Worm (Caenorhabditis elegans) whole organism, L3 larva: Measurements from ENCODE around the gene che-2.
A peak's percentile ranks its signal among the peaks of the same experiment; 100 is the strongest.

Experiments
- R02D3.7 ChIP-seq: fragments of 150-350 bp; optimal IDR thresholded peaks from 2 replicates; lab custom pipeline; 2014; ENCODE audit warnings: missing biosample characterization, missing genetic modification characterization
- ZK546.5 ChIP-seq: sonication (generic microtip); optimal IDR thresholded peaks from 2 replicates; lab custom pipeline; 2017; ENCODE audit warnings: missing biosample characterization, missing genetic modification characterization
- ama-1 ChIP-seq: fragments of 150-350 bp; optimal IDR thresholded peaks from 2 replicates; lab custom pipeline; 2018
- ceh-16 ChIP-seq: sonication (generic microtip); optimal IDR thresholded peaks from 2 replicates; lab custom pipeline; 2017; ENCODE audit warnings: missing biosample characterization, missing genetic modification characterization
- ceh-28 ChIP-seq: fragments of 150-350 bp; optimal IDR thresholded peaks from 2 replicates; lab custom pipeline; 2014; ENCODE audit warnings: missing biosample characterization, missing genetic modification reagents, missing genetic modification characterization
- ceh-82 ChIP-seq: fragments of 150-350 bp; optimal IDR thresholded peaks from 2 replicates; lab custom pipeline; 2014; ENCODE audit warnings: missing biosample characterization, missing genetic modification characterization
- daf-12 ChIP-seq: fragments of 150-350 bp; optimal IDR thresholded peaks from 2 replicates; lab custom pipeline; 2014; ENCODE audit warnings: missing biosample characterization, missing genetic modification reagents, missing genetic modification characterization
- egl-27 ChIP-seq: sonication (generic microtip); optimal IDR thresholded peaks from 4 replicates; lab custom pipeline; 2017; ENCODE audit warnings: missing biosample characterization, missing genetic modification reagents, missing genetic modification characterization
- elt-1 ChIP-seq: fragments of 150-350 bp; optimal IDR thresholded peaks from 2 replicates; lab custom pipeline; 2014; ENCODE audit warnings: missing biosample characterization, missing genetic modification characterization
- elt-2 ChIP-seq: sonication (generic microtip); optimal IDR thresholded peaks from 2 replicates; lab custom pipeline; 2016; ENCODE audit warnings: missing genetic modification reagents, mild to moderate bottlenecking, missing genetic modification characterization, missing compliant biosample characterization
- elt-3 ChIP-seq, 3 experiments: fragments of 150-350 bp in 1 of 3; sonication (generic microtip) in 2 of 3; optimal IDR thresholded peaks; 2 replicates in 2 of 3; 4 replicates in 1 of 3; lab custom pipeline; 2014 to 2017; ENCODE audit warnings: missing biosample characterization in 3 of 3, missing genetic modification characterization in 3 of 3
- eor-1 ChIP-seq, 2 experiments: fragments of 150-350 bp; optimal IDR thresholded peaks; 2 replicates each; lab custom pipeline; 2014 to 2018; ENCODE audit warnings: missing biosample characterization in 2 of 2, missing genetic modification characterization in 2 of 2
- fkh-2 ChIP-seq: fragments of 150-350 bp; optimal IDR thresholded peaks from 2 replicates; lab custom pipeline; 2014; ENCODE audit warnings: missing biosample characterization, missing genetic modification reagents, missing genetic modification characterization
- fos-1 ChIP-seq: fragments of 150-350 bp; optimal IDR thresholded peaks from 2 replicates; lab custom pipeline; 2014; ENCODE audit warnings: missing biosample characterization, missing genetic modification characterization
- hmg-11 ChIP-seq: sonication (generic microtip); optimal IDR thresholded peaks from 2 replicates; lab custom pipeline; 2016; ENCODE audit warnings: missing genetic modification characterization, missing compliant biosample characterization
- jun-1 ChIP-seq: fragments of 150-350 bp; optimal IDR thresholded peaks from 2 replicates; lab custom pipeline; 2014; ENCODE audit warnings: missing biosample characterization, missing genetic modification reagents, missing genetic modification characterization
- lin-15B ChIP-seq: fragments of 150-350 bp; optimal IDR thresholded peaks from 2 replicates; lab custom pipeline; 2014; ENCODE audit warnings: missing biosample characterization, missing genetic modification characterization
- lin-39 ChIP-seq: fragments of 150-350 bp; optimal IDR thresholded peaks from 2 replicates; lab custom pipeline; 2018; ENCODE audit warnings: missing biosample characterization, missing genetic modification reagents, missing genetic modification characterization
- lsy-12 ChIP-seq: sonication (generic microtip); optimal IDR thresholded peaks from 2 replicates; lab custom pipeline; 2016; ENCODE audit warnings: mild to moderate bottlenecking, missing genetic modification characterization, missing compliant biosample characterization
- mdl-1 ChIP-seq: fragments of 150-350 bp; optimal IDR thresholded peaks from 2 replicates; lab custom pipeline; 2014; ENCODE audit warnings: missing biosample characterization, missing genetic modification characterization
- mml-1 ChIP-seq: fragments of 150-350 bp; sonication (generic microtip); optimal IDR thresholded peaks from 3 replicates; lab custom pipeline; 2014; ENCODE audit warnings: missing biosample characterization, missing genetic modification characterization
- nfya-1 ChIP-seq: sonication (generic microtip); optimal IDR thresholded peaks from 2 replicates; lab custom pipeline; 2017; ENCODE audit warnings: missing genetic modification characterization, mild to moderate bottlenecking, missing compliant biosample characterization, antibody characterized with exemption, moderate library complexity; ENCODE audit not compliant: insufficient read depth
- nhr-11 ChIP-seq: fragments of 150-350 bp; optimal IDR thresholded peaks from 2 replicates; lab custom pipeline; 2014; ENCODE audit warnings: missing biosample characterization, missing genetic modification characterization
- nhr-12 ChIP-seq: fragments of 150-350 bp; optimal IDR thresholded peaks from 2 replicates; lab custom pipeline; 2014; ENCODE audit warnings: missing biosample characterization, missing genetic modification characterization
- nhr-23 ChIP-seq: fragments of 150-350 bp; optimal IDR thresholded peaks from 2 replicates; lab custom pipeline; 2014; ENCODE audit warnings: missing biosample characterization, missing genetic modification reagents, missing genetic modification characterization
- nhr-237 ChIP-seq: fragments of 150-350 bp; optimal IDR thresholded peaks from 2 replicates; lab custom pipeline; 2014; ENCODE audit warnings: missing biosample characterization, missing genetic modification characterization
- nhr-25 ChIP-seq: sonication (generic microtip); optimal IDR thresholded peaks from 2 replicates; lab custom pipeline; 2017; ENCODE audit warnings: missing biosample characterization, missing genetic modification characterization
- nhr-43 ChIP-seq: sonication (generic microtip); optimal IDR thresholded peaks from 2 replicates; lab custom pipeline; 2016; ENCODE audit warnings: mild to moderate bottlenecking, missing genetic modification characterization, missing compliant biosample characterization; ENCODE audit not compliant: poor library complexity, severe bottlenecking
- nhr-67 ChIP-seq: fragments of 150-350 bp; optimal IDR thresholded peaks from 2 replicates; lab custom pipeline; 2014; ENCODE audit warnings: missing biosample characterization, missing genetic modification characterization
- pha-4 ChIP-seq: fragments of 150-350 bp; optimal IDR thresholded peaks from 2 replicates; lab custom pipeline; 2014; ENCODE audit warnings: missing biosample characterization, missing genetic modification reagents, missing genetic modification characterization
- pqm-1 ChIP-seq: fragments of 150-350 bp; optimal IDR thresholded peaks from 2 replicates; lab custom pipeline; 2017; ENCODE audit warnings: missing biosample characterization, missing genetic modification characterization, inconsistent platforms
- skn-1 ChIP-seq: fragments of 150-350 bp; optimal IDR thresholded peaks from 2 replicates; lab custom pipeline; 2014; ENCODE audit warnings: missing biosample characterization, missing genetic modification characterization
- tbx-2 ChIP-seq: sonication (generic microtip); optimal IDR thresholded peaks from 2 replicates; lab custom pipeline; 2016; ENCODE audit warnings: mild to moderate bottlenecking, missing genetic modification characterization, missing compliant biosample characterization
- unc-39 ChIP-seq: sonication (generic microtip); optimal IDR thresholded peaks from 4 replicates; lab custom pipeline; 2017; ENCODE audit warnings: missing biosample characterization, missing genetic modification characterization
- unc-62 ChIP-seq: fragments of 150-350 bp; sonication (generic microtip); optimal IDR thresholded peaks from 4 replicates; lab custom pipeline; 2014; ENCODE audit warnings: missing biosample characterization, missing genetic modification reagents, missing genetic modification characterization
- zag-1 ChIP-seq: fragments of 150-350 bp; optimal IDR thresholded peaks from 2 replicates; lab custom pipeline; 2014; ENCODE audit warnings: missing biosample characterization, missing genetic modification characterization
- ztf-4 ChIP-seq: fragments of 150-350 bp; optimal IDR thresholded peaks from 2 replicates; lab custom pipeline; 2014; ENCODE audit warnings: missing biosample characterization, missing genetic modification characterization

che-2 gene

ce11 chrX:496795-497194 lies 15.5 kb downstream of the che-2 start:
- TF ChIP-seq unc-62 (GFP tag; lab: Kevin White, UChicago) (no peak), hmg-11 (tag; lab: Kevin White, UChicago) (no peak), nhr-25 (no peak), pha-4 (tag; lab: Kevin White, UChicago) (no peak), nhr-43 (tag; lab: Kevin White, UChicago) (no peak), unc-39 (tag; lab: Kevin White, UChicago) (no peak), jun-1 (tag; lab: Kevin White, UChicago) (no peak), nhr-23 (tag; lab: Kevin White, UChicago) (no peak)

DNA sequence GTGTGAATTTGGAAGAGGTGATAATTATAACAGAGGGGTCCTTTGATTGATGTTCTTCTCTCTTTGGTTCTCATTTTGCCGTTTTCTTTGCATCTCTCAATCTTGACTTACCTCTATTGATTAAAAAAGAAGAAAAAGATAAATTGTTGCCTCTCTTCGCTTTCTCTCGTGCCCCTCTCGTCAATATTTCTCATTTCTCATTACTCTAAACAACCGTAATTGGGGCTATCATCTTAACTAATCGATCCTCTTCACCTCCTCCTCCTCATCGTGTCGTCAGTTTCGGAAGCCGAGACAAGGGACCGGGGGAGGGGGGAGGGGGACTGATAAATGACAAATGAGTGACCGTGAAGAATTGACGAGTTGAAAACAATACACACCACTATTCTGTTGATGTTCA lies 17.4 kb downstream of the che-2 start:
- TF ChIP-seq ama-1 (lab: Kevin White, UChicago) (no peak), daf-12 (tag; lab: Kevin White, UChicago) (no peak), nfya-1 (tag; lab: Kevin White, UChicago) (peak; percentile 28), fos-1 (tag; lab: Kevin White, UChicago) (no peak), nhr-25 (peak; percentile 9), nhr-43 (tag; lab: Kevin White, UChicago) (peak; percentile 24), ceh-16 (tag; lab: Kevin White, UChicago) (no peak), ceh-28 (tag; lab: Kevin White, UChicago) (peak; percentile 80), lin-39 (tag; lab: Kevin White, UChicago) (peak; percentile 5), nhr-23 (tag; lab: Kevin White, UChicago) (peak; percentile 19), nhr-11 (tag; lab: Kevin White, UChicago) (no peak), ztf-4 (tag; lab: Kevin White, UChicago) (no peak)

DNA sequence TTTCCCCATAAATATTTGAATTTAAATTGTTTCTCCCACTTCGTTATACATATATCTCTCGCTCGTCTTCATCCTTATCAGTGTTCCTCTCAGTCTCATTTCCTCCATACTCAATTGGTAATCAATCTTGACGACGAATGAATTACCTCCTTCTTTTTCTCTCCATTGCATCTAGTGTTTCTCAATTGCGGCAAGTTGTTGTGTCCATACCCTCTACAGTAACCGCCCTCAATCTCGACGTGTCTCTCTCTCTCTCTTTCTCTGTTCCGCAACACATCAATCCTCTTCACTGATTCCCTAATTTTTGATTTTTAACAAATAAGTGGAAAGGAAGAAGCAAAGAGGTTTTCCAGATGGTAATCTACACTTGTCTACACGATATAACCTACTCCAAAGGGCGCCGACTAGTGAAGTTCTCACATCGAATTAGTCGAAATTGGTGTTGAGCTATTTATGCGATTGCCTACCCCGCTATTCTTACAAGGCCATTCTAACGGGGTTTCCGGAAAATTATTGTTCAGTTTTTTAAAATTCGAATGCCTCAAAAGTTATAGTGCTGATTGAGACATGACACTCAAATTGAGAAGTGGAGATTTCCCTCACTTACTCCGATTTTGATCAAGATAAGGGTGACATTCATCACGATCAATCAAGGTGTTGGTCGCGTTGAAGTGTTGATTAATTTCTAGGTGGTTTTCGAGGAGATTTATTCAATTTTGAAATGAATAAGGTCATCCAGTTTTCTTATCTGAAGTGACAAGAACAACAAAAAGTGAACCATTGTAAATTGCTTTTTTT lies 23.0 kb downstream of the che-2 start:
- TF ChIP-seq ZK546.5, result no peak
- TF ChIP-seq daf-12 (tag; lab: Kevin White, UChicago), result no peak
- peak; percentile 59 for TF ChIP-seq nhr-23 (tag; lab: Kevin White, UChicago)
- no peak for TF ChIP-seq nhr-11 (tag; lab: Kevin White, UChicago)
- no peak for TF ChIP-seq nhr-237
- TF ChIP-seq fkh-2 (tag; lab: Kevin White, UChicago), result no peak
- no peak for TF ChIP-seq tbx-2
- TF ChIP-seq elt-3 (tag; optimal IDR thresholded peaks at IDR 0.05; lab: Kevin White, UChicago), result peak in 1 of 3 experiments; percentile 5
- TF ChIP-seq pqm-1 (tag; lab: Kevin White, UChicago), result no peak
- no peak for TF ChIP-seq ceh-82 (tag; lab: Kevin White, UChicago)
- no peak for TF ChIP-seq egl-27 (tag; lab: Kevin White, UChicago)
- TF ChIP-seq nhr-12, result no peak
- TF ChIP-seq lsy-12 (tag; lab: Kevin White, UChicago), result no peak
- TF ChIP-seq skn-1 (tag; lab: Kevin White, UChicago), result no peak
- peak; percentile 13 for TF ChIP-seq ceh-16 (tag; lab: Kevin White, UChicago)
- no peak for TF ChIP-seq jun-1 (tag; lab: Kevin White, UChicago)
- no peak for TF ChIP-seq zag-1
- peak; percentile 50 for TF ChIP-seq elt-1 (tag; lab: Kevin White, UChicago)
- no peak for TF ChIP-seq lin-15B (tag; lab: Kevin White, UChicago)
- TF ChIP-seq elt-2 (tag; lab: Kevin White, UChicago), result no peak
- no peak for TF ChIP-seq ceh-28 (tag; lab: Kevin White, UChicago)
- TF ChIP-seq nhr-25, result no peak
- no peak for TF ChIP-seq nhr-67 (tag; lab: Kevin White, UChicago)

- TF ChIP-seq mml-1 (tag; lab: Kevin White, UChicago) (no peak), pha-4 (tag; lab: Kevin White, UChicago) (no peak), unc-62 (GFP tag; lab: Kevin White, UChicago) (no peak), elt-2 (tag; lab: Kevin White, UChicago) (no peak), R02D3.7 (tag; lab: Kevin White, UChicago) (no peak), hmg-11 (tag; lab: Kevin White, UChicago) (no peak), mdl-1 (tag; lab: Kevin White, UChicago) (no peak), fkh-2 (tag; lab: Kevin White, UChicago) (no peak), lin-39 (tag; lab: Kevin White, UChicago) (no peak), eor-1 (tag; optimal IDR thresholded peaks at IDR 0.05; lab: Kevin White, UChicago) (no peak), skn-1 (tag; lab: Kevin White, UChicago) (no peak)
These were observed 23.8 kb downstream of the che-2 start for ce11 chrX:505014-505413.
